Fruit fly (Drosophila melanogaster): ENCODE measurements around the gene Fad2.
A peak's percentile ranks its signal among the peaks of the same experiment; 100 is the strongest.

Fad2 gene

DNA sequence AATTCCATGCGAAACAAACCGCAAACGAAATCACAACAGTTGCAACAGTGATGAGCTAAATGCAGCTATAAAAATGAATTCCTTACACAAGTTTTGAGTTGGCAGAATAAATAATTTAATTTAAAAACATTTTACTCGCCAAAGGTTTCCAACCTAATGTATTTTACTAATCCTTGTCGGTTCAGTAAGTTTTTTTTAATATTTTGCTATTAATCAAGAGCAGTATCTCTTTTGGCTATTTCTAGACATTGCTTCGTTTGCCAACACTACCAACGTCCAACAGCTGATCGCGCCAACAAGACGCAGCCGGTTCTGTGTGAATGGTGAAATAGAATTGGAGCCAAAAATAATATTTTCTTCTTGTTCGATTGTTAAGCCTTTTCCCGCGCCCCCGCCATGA lies 41.4 kb downstream of the Fad2 start, which contains the start of the genes CG32075, CG45101 and SuUR (continued):
- TF ChIP-seq eyg (GFP tag; optimal IDR thresholded peaks at IDR 0.05) (peak; percentile 76), mam (GFP tag; optimal IDR thresholded peaks at IDR 0.05) (peak; percentile 92), crol (GFP tag; IDR thresholded peaks at IDR 0.05) (no peak), CG11504 (tag; optimal IDR thresholded peaks at IDR 0.05) (peak; percentile 85), hbn (GFP tag; IDR thresholded peaks at IDR 0.05; ENCODE audit: partially characterized antibody) (no peak), CG31365 (tag; optimal IDR thresholded peaks at IDR 0.05) (no peak), grn (GFP tag; optimal IDR thresholded peaks at IDR 0.05) (peak; percentile 24), dan (GFP tag; IDR thresholded peaks at IDR 0.05) (peak; percentile 55; the same call in 1 of the 2 replicates), CG3995 (GFP tag; optimal IDR thresholded peaks at IDR 0.05) (peak; percentile 76), inv (GFP tag; IDR thresholded peaks at IDR 0.05; ENCODE audit: partially characterized antibody) (no peak), cg (GFP tag; optimal IDR thresholded peaks at IDR 0.05) (no peak), ewg (GFP tag; optimal IDR thresholded peaks at IDR 0.05) (peak; percentile 76), Opbp (GFP tag; IDR thresholded peaks at IDR 0.05; ENCODE audit: partially characterized antibody) (no peak), NC2α (GFP tag; optimal IDR thresholded peaks at IDR 0.05) (peak; percentile 70), CG31441 (GFP tag; IDR thresholded peaks at IDR 0.05) (peak; percentile 68), CG12659 (GFP tag; optimal IDR thresholded peaks at IDR 0.05) (peak; percentile 94), Ets97D (GFP tag; optimal IDR thresholded peaks at IDR 0.05) (peak; percentile 85), Usf (GFP tag; optimal IDR thresholded peaks at IDR 0.05) (peak; percentile 73), ap (GFP tag; IDR thresholded peaks at IDR 0.05) (peak; percentile 83), nom (GFP tag; optimal IDR thresholded peaks at IDR 0.05) (peak; percentile 42), CG12104 (GFP tag; optimal IDR thresholded peaks at IDR 0.05) (peak; percentile 73), Awh (GFP tag; IDR thresholded peaks at IDR 0.05) (peak; percentile 71; the same call in 1 of the 2 replicates), oc (tag; optimal IDR thresholded peaks at IDR 0.05) (peak; percentile 57), row (GFP tag; IDR thresholded peaks at IDR 0.05) (peak; percentile 94), CrebB (tag; optimal IDR thresholded peaks at IDR 0.05) (peak; percentile 58), CG10321 (GFP tag; IDR thresholded peaks at IDR 0.05) (no peak), CG2202 (tag; optimal IDR thresholded peaks at IDR 0.05) (peak; percentile 59), Bgb (GFP tag; IDR thresholded peaks at IDR 0.05; ENCODE audit: partially characterized antibody) (no peak), Stat92E (GFP tag; optimal IDR thresholded peaks at IDR 0.05) (peak in 1 of 3 experiments; percentile 76), tx (GFP tag; optimal IDR thresholded peaks at IDR 0.05) (peak; percentile 91), tna (GFP tag; IDR thresholded peaks at IDR 0.05; ENCODE audit: partially characterized antibody) (no peak), pzg (GFP tag; optimal IDR thresholded peaks at IDR 0.05) (peak; percentile 75), gce (GFP tag; IDR thresholded peaks at IDR 0.05) (no peak), Dad (GFP tag; optimal IDR thresholded peaks at IDR 0.05) (peak; percentile 88), Antp (GFP tag; optimal IDR thresholded peaks at IDR 0.05) (peak; percentile 84), CG6689 (GFP tag; IDR thresholded peaks at IDR 0.05) (peak; percentile 88), nmo (GFP tag; optimal IDR thresholded peaks at IDR 0.05) (peak; percentile 90), lov (optimal IDR thresholded peaks at IDR 0.05) (no peak), lov (GFP tag; IDR thresholded peaks at IDR 0.05) (0 out of 3 replicates have a peak, but pooled peaks have one; percentile 58), Gug (GFP tag; IDR thresholded peaks at IDR 0.05) (peak; percentile 84), CG17612 (GFP tag; IDR thresholded peaks at IDR 0.05) (peak; percentile 59; the same call in 1 of the 2 replicates), tup (GFP tag; optimal IDR thresholded peaks at IDR 0.05) (peak; percentile 75), grau (tag; optimal IDR thresholded peaks at IDR 0.05) (peak; percentile 88), vfl (GFP tag; optimal IDR thresholded peaks at IDR 0.05) (peak; percentile 86), Dbx (GFP tag; IDR thresholded peaks at IDR 0.05) (peak; percentile 91), Adf1 (GFP tag; IDR thresholded peaks at IDR 0.05) (peak; percentile 66), CG15601 (tag; optimal IDR thresholded peaks at IDR 0.05) (peak; percentile 77), CG17912 (GFP tag; optimal IDR thresholded peaks at IDR 0.05) (peak; percentile 41), NK7.1 (GFP tag; optimal IDR thresholded peaks at IDR 0.05) (peak; percentile 70), fd64A (GFP tag; optimal IDR thresholded peaks at IDR 0.05) (no peak), CG4282 (GFP tag; optimal IDR thresholded peaks at IDR 0.05) (peak; percentile 74)
